Worm (Caenorhabditis elegans): ENCODE results near the gene ZK177.1.

DNA sequence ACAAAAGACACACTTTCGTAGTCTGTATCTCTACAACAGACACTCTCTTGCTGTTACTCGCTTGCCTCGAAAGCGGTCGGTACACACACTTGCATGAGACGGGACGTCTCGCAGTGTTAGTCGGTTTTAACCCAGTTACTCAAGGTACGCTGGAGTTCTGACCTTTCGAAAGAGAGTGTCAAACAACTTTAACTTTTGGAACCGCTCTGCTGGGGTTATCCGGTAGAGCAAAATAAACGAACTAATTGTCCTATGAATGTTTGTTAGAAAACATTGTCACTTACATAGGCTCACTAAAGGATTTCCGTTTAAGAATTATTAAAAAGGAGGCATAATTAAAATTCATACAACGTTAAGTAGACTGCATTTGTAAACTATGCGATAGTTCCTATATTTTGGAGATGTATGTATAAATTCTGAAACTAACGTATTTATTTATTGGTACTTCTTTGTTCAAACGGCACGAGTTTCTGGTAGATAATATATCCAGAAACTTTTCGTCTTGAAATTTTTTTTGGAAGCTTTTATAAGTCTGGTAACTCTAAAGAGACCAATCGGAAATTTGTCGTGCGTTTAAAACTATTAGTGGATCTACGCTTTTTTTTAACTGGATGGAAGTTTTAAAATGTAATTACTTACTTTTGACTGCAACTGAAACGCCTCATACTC, 15.7 kb downstream of the ZK177.1 start:
- TF ChIP-seq skn-1 (tag; optimal IDR thresholded peaks at IDR 0.05) (peak; percentile 69), lir-3 (tag; optimal IDR thresholded peaks at IDR 0.05) (peak; percentile 87), ztf-11 (tag; optimal IDR thresholded peaks at IDR 0.05) (peak; percentile 42), aly-2 (tag; optimal IDR thresholded peaks at IDR 0.05) (peak; percentile 87)
